Worm (Caenorhabditis elegans) whole organism, L4/young adult: ENCODE data around the gene C02F5.12.

Source experiments
- W03F9.2 ChIP-seq: fragments of 150-350 bp; optimal IDR thresholded peaks from 2 replicates; lab custom pipeline; 2014; ENCODE audit warnings: missing biosample characterization, missing genetic modification characterization
- dao-5 ChIP-seq: sonication (generic microtip); optimal IDR thresholded peaks from 2 replicates; lab custom pipeline; 2016; ENCODE audit warnings: missing genotype, missing genetic modification characterization, moderate library complexity, missing compliant biosample characterization
- him-1 ChIP-seq: sonication (generic microtip); optimal IDR thresholded peaks from 2 replicates; lab custom pipeline; 2016; ENCODE audit warnings: missing genotype, missing genetic modification reagents, missing genetic modification characterization, missing compliant biosample characterization

Gene C02F5.12

ce11 chrIII:8235880-8236279, 6.9 kb downstream of the C02F5.12 start, which contains the start of gene C02F5.5:
Gene C02F5.5 (plus strand): TSS chrIII:8236180.
- TF ChIP-seq him-1 (tag; lab: Kevin White, UChicago) (no peak), W03F9.2 (no peak), dao-5 (tag; lab: Kevin White, UChicago) (no peak)

ce11 chrIII:8235358-8235757, 7.5 kb downstream of the C02F5.12 start, which contains the start of gene C02F5.14:
Gene C02F5.14 (minus strand): TSS chrIII:8235514.
- TF ChIP-seq him-1 (tag; lab: Kevin White, UChicago) = no peak
- no peak for TF ChIP-seq W03F9.2
- no peak for TF ChIP-seq dao-5 (tag; lab: Kevin White, UChicago)

ce11 chrIII:8232634-8233033, 10.2 kb downstream of the C02F5.12 start, which contains the start of gene henn-1:
Gene henn-1 (plus strand): TSS chrIII:8232651.
- no peak for TF ChIP-seq W03F9.2
- no peak for TF ChIP-seq dao-5 (tag; lab: Kevin White, UChicago)

ce11 chrIII:8229480-8229879, 13.3 kb downstream of the C02F5.12 start:
- TF ChIP-seq W03F9.2 = no peak
- no peak for TF ChIP-seq dao-5 (tag; lab: Kevin White, UChicago)

ce11 chrIII:8228916-8229315, 13.9 kb downstream of the C02F5.12 start:
- no peak for TF ChIP-seq him-1 (tag; lab: Kevin White, UChicago)
- TF ChIP-seq dao-5 (tag; lab: Kevin White, UChicago) = no peak
- TF ChIP-seq W03F9.2 = no peak

ce11 chrIII:8227511-8227910, 15.3 kb downstream of the C02F5.12 start, which contains the start of gene fbxl-1:
Gene fbxl-1 (plus strand): TSS chrIII:8227830.
- TF ChIP-seq him-1 (tag; lab: Kevin White, UChicago) (peak; percentile 84), dao-5 (tag; lab: Kevin White, UChicago) (no peak), W03F9.2 (peak; percentile 2)

ce11 chrIII:8226178-8226577, 16.7 kb downstream of the C02F5.12 start, which contains the start of gene rfs-1:
Gene rfs-1 (plus strand): TSS chrIII:8226478.
- TF ChIP-seq dao-5 (tag; lab: Kevin White, UChicago) (no peak), W03F9.2 (no peak), him-1 (tag; lab: Kevin White, UChicago) (no peak)

- TF ChIP-seq W03F9.2 = no peak
- no peak for TF ChIP-seq him-1 (tag; lab: Kevin White, UChicago)
- no peak for TF ChIP-seq dao-5 (tag; lab: Kevin White, UChicago)
Measured at ce11 chrIII:8224769-8225168, 18.1 kb downstream of the C02F5.12 start, which contains the start of gene mob-4. Gene mob-4 (plus strand): TSS chrIII:8225097.

ce11 chrIII:8220081-8220480, 22.7 kb downstream of the C02F5.12 start:
- TF ChIP-seq dao-5 (tag; lab: Kevin White, UChicago) (no peak), him-1 (tag; lab: Kevin White, UChicago) (no peak), W03F9.2 (no peak)

- TF ChIP-seq W03F9.2 (no peak), him-1 (tag; lab: Kevin White, UChicago) (no peak), dao-5 (tag; lab: Kevin White, UChicago) (no peak)
Measured at ce11 chrIII:8217919-8218318, 24.9 kb downstream of the C02F5.12 start, which contains the start of gene C30A5.16. Gene C30A5.16 (plus strand): TSS chrIII:8218219.

- TF ChIP-seq dao-5 (tag; lab: Kevin White, UChicago) = no peak
- TF ChIP-seq W03F9.2 = no peak
- no peak for TF ChIP-seq him-1 (tag; lab: Kevin White, UChicago)
Measured at ce11 chrIII:8216224-8216623, 26.6 kb downstream of the C02F5.12 start, which contains the start of gene unc-86. Gene unc-86 (minus strand): TSS chrIII:8216336.

ce11 chrIII:8211562-8211961, 31.3 kb downstream of the C02F5.12 start:
- TF ChIP-seq dao-5 (tag; lab: Kevin White, UChicago) = no peak
- TF ChIP-seq W03F9.2 = no peak
- no peak for TF ChIP-seq him-1 (tag; lab: Kevin White, UChicago)

ce11 chrIII:8209775-8210174, 33.1 kb downstream of the C02F5.12 start, which contains the start of gene C30A5.10:
Gene C30A5.10 (minus strand): TSS chrIII:8209875.
- TF ChIP-seq W03F9.2 = no peak
- TF ChIP-seq dao-5 (tag; lab: Kevin White, UChicago) = no peak
- no peak for TF ChIP-seq him-1 (tag; lab: Kevin White, UChicago)

ce11 chrIII:8202754-8203153, 40.1 kb downstream of the C02F5.12 start, which contains the start of gene snb-5:
Gene snb-5 (plus strand): TSS chrIII:8203054.
- TF ChIP-seq W03F9.2 = no peak
- no peak for TF ChIP-seq him-1 (tag; lab: Kevin White, UChicago)
- TF ChIP-seq dao-5 (tag; lab: Kevin White, UChicago) = no peak

ce11 chrIII:8201760-8202159, 41.1 kb downstream of the C02F5.12 start:
- peak; percentile 25 for TF ChIP-seq W03F9.2
- TF ChIP-seq dao-5 (tag; lab: Kevin White, UChicago) = no peak
- TF ChIP-seq him-1 (tag; lab: Kevin White, UChicago) = peak; percentile 42
